Fruit fly (Drosophila melanogaster) whole organism, embryonic: Measurements from ENCODE around the gene CG32642.

Experiments
- B-H2 ChIP-seq: fragments of 200-800 bp; sonication (Bioruptor generic); optimal IDR thresholded peaks from 2 replicates; lab custom pipeline; 2018; ENCODE audit warnings: missing biosample characterization, mild to moderate bottlenecking, missing genetic modification characterization
- Bdp1 ChIP-seq: fragments of 200-800 bp; sonication (Bioruptor generic); optimal IDR thresholded peaks from 3 replicates; lab custom pipeline; 2016; ENCODE audit warnings: missing biosample characterization, missing genetic modification characterization
- CG10654 ChIP-seq: fragments of 200-800 bp; sonication (Bioruptor generic); optimal IDR thresholded peaks from 2 replicates; lab custom pipeline; 2016; ENCODE audit warnings: missing biosample characterization, missing genetic modification characterization
- CG12769 ChIP-seq: fragments of 200-800 bp; sonication (Bioruptor generic); optimal IDR thresholded peaks from 2 replicates; lab custom pipeline; 2019; ENCODE audit warnings: missing biosample characterization, mild to moderate bottlenecking, missing genetic modification characterization, moderate library complexity
- CG13296 ChIP-seq: fragments of 200-800 bp; sonication (Bioruptor generic); optimal IDR thresholded peaks from 3 replicates; lab custom pipeline; 2018; ENCODE audit warnings: missing biosample characterization, mild to moderate bottlenecking, missing genetic modification characterization
- CG1792 ChIP-seq: fragments of 200-800 bp; sonication (Bioruptor generic); optimal IDR thresholded peaks from 2 replicates; lab custom pipeline; 2016; ENCODE audit warnings: missing biosample characterization, missing genetic modification characterization
- CG33557 ChIP-seq: fragments of 200-800 bp; sonication (Bioruptor generic); optimal IDR thresholded peaks from 2 replicates; lab custom pipeline; 2019; ENCODE audit warnings: missing biosample characterization, mild to moderate bottlenecking, missing genetic modification characterization, moderate library complexity
- CG34422 ChIP-seq: fragments of 200-800 bp; sonication (Bioruptor generic); IDR thresholded peaks from 3 replicates; pipeline ENCODE4 v1.3.6; 2022; ENCODE audit warnings: missing biosample characterization, missing genetic modification characterization
- CG3838 ChIP-seq: fragments of 200-800 bp; sonication (Bioruptor generic); optimal IDR thresholded peaks from 3 replicates; lab custom pipeline; 2016; ENCODE audit warnings: missing biosample characterization, missing genetic modification characterization
- CG3995 ChIP-seq: fragments of 200-800 bp; sonication (Bioruptor generic); optimal IDR thresholded peaks from 3 replicates; lab custom pipeline; 2016; ENCODE audit warnings: missing biosample characterization, missing genetic modification characterization
- CG43689 ChIP-seq: fragments of 200-800 bp; sonication (Bioruptor generic); IDR thresholded peaks from 2 replicates; pipeline ENCODE4 v1.3.6; 2022; ENCODE audit warnings: missing biosample characterization, missing genetic modification characterization
- CG4424 ChIP-seq: fragments of 200-800 bp; sonication (Bioruptor generic); optimal IDR thresholded peaks from 3 replicates; lab custom pipeline; 2016; ENCODE audit warnings: missing biosample characterization, missing genetic modification characterization
- CG5245 ChIP-seq: fragments of 200-800 bp; sonication (Bioruptor generic); optimal IDR thresholded peaks from 3 replicates; lab custom pipeline; 2016; ENCODE audit warnings: missing biosample characterization, missing genetic modification characterization
- CG7556 ChIP-seq: fragments of 200-800 bp; sonication (Bioruptor generic); optimal IDR thresholded peaks from 2 replicates; lab custom pipeline; 2017; ENCODE audit warnings: missing biosample characterization, mild to moderate bottlenecking, missing genetic modification characterization
- CG7928 ChIP-seq: fragments of 200-800 bp; sonication (Bioruptor generic); optimal IDR thresholded peaks from 2 replicates; lab custom pipeline; 2017; ENCODE audit warnings: missing biosample characterization, mild to moderate bottlenecking, missing genetic modification characterization
- Dll ChIP-seq: fragments of 200-800 bp; sonication (Bioruptor generic); IDR thresholded peaks from 4 replicates; pipeline ENCODE4 v1.3.6; 2022; ENCODE audit warnings: missing biosample characterization, missing genetic modification characterization; ENCODE audit not compliant: partially characterized antibody
- Hr3 ChIP-seq: fragments of 200-800 bp; sonication (Bioruptor generic); optimal IDR thresholded peaks from 3 replicates; lab custom pipeline; 2016; ENCODE audit warnings: missing biosample characterization, missing genetic modification characterization
- Lhr ChIP-seq: fragments of 200-800 bp; sonication (Bioruptor generic); optimal IDR thresholded peaks from 3 replicates; lab custom pipeline; 2017; ENCODE audit warnings: mild to moderate bottlenecking, missing biosample characterization, missing genetic modification reagents, missing genetic modification characterization
- MTF-1 ChIP-seq: fragments of 200-800 bp; sonication (Bioruptor generic); optimal IDR thresholded peaks from 2 replicates; lab custom pipeline; 2018; ENCODE audit warnings: missing biosample characterization, mild to moderate bottlenecking, missing genetic modification characterization, borderline replicate concordance
- Oaz ChIP-seq: fragments of 200-800 bp; sonication (Bioruptor generic); IDR thresholded peaks from 2 replicates; pipeline ENCODE4 v1.3.6; 2022; ENCODE audit warnings: missing biosample characterization, missing genetic modification characterization
- Oli ChIP-seq: fragments of 200-800 bp; sonication (Bioruptor generic); optimal IDR thresholded peaks from 2 replicates; lab custom pipeline; 2018; ENCODE audit warnings: missing biosample characterization, mild to moderate bottlenecking, missing genetic modification characterization, moderate library complexity
- Rx ChIP-seq: fragments of 200-800 bp; sonication (Bioruptor generic); IDR thresholded peaks from 2 replicates; pipeline ENCODE4 v1.3.6; 2022; ENCODE audit warnings: missing biosample characterization, missing genetic modification characterization
- Spps ChIP-seq: fragments of 200-800 bp; sonication (Bioruptor generic); optimal IDR thresholded peaks from 2 replicates; lab custom pipeline; 2018; ENCODE audit warnings: missing biosample characterization, mild to moderate bottlenecking, missing genetic modification characterization
- Vsx1 ChIP-seq: fragments of 200-800 bp; sonication (Bioruptor generic); optimal IDR thresholded peaks from 2 replicates; lab custom pipeline; 2017; ENCODE audit warnings: missing biosample characterization, mild to moderate bottlenecking, missing genetic modification characterization, missing genetic modification reagents
- br ChIP-seq: fragments of >200 bp; optimal IDR thresholded peaks from 2 replicates; lab custom pipeline; 2017
- cad ChIP-seq: fragments of >200 bp; optimal IDR thresholded peaks from 2 replicates; lab custom pipeline; 2017; ENCODE audit warnings: missing biosample characterization, missing genetic modification characterization
- cas ChIP-seq: fragments of 200-800 bp; sonication (Bioruptor generic); IDR thresholded peaks from 2 replicates; pipeline ENCODE4 v1.3.6; 2022; ENCODE audit warnings: missing biosample characterization, missing genetic modification characterization
- crol ChIP-seq: fragments of 200-800 bp; sonication (Bioruptor generic); IDR thresholded peaks from 2 replicates; pipeline ENCODE4 v1.3.6; 2022; ENCODE audit warnings: missing biosample characterization, missing genetic modification characterization
- cwo ChIP-seq: fragments of 200-800 bp; sonication (Bioruptor generic); optimal IDR thresholded peaks from 3 replicates; lab custom pipeline; 2017; ENCODE audit warnings: missing biosample characterization, missing genetic modification characterization, mild to moderate bottlenecking, moderate library complexity, missing genetic modification reagents
- dimm ChIP-seq: fragments of 200-800 bp; sonication (Bioruptor generic); IDR thresholded peaks from 2 replicates; pipeline ENCODE4 v1.3.6; 2022; ENCODE audit warnings: missing biosample characterization, missing genetic modification characterization
- emc ChIP-seq: fragments of 200-800 bp; sonication (Bioruptor generic); optimal IDR thresholded peaks from 2 replicates; lab custom pipeline; 2016; ENCODE audit warnings: missing biosample characterization, missing genetic modification characterization
- ems ChIP-seq: fragments of 200-800 bp; sonication (Bioruptor generic); optimal IDR thresholded peaks from 3 replicates; lab custom pipeline; 2016; ENCODE audit warnings: missing biosample characterization, missing genetic modification characterization
- fd96Cb ChIP-seq: fragments of 200-800 bp; sonication (Bioruptor generic); optimal IDR thresholded peaks from 2 replicates; lab custom pipeline; 2018; ENCODE audit warnings: missing biosample characterization, mild to moderate bottlenecking, missing genetic modification characterization, moderate library complexity
- ftz-f1 ChIP-seq: fragments of 200-800 bp; sonication (Bioruptor generic); optimal IDR thresholded peaks from 2 replicates; lab custom pipeline; 2016; ENCODE audit warnings: missing biosample characterization, missing genetic modification characterization
- gcm ChIP-seq: fragments of 200-800 bp; sonication (Bioruptor generic); optimal IDR thresholded peaks from 2 replicates; lab custom pipeline; 2019; ENCODE audit warnings: missing biosample characterization, mild to moderate bottlenecking, missing genetic modification characterization, moderate library complexity
- gem ChIP-seq: fragments of 200-800 bp; sonication (Bioruptor generic); optimal IDR thresholded peaks from 2 replicates; lab custom pipeline; 2019; ENCODE audit warnings: missing biosample characterization, mild to moderate bottlenecking, missing genetic modification characterization, moderate library complexity
- lab ChIP-seq: fragments of 200-800 bp; sonication (Bioruptor generic); optimal IDR thresholded peaks from 3 replicates; lab custom pipeline; 2017; ENCODE audit warnings: missing biosample characterization, missing genetic modification characterization, mild to moderate bottlenecking, moderate library complexity, missing genetic modification reagents
- mld ChIP-seq: fragments of 200-800 bp; sonication (Bioruptor generic); IDR thresholded peaks from 3 replicates; pipeline ENCODE4 v1.3.6; 2022; ENCODE audit warnings: missing biosample characterization, missing genetic modification characterization; ENCODE audit not compliant: partially characterized antibody
- nau ChIP-seq: fragments of 200-800 bp; sonication (Bioruptor generic); optimal IDR thresholded peaks from 3 replicates; lab custom pipeline; 2017; ENCODE audit warnings: missing biosample characterization, mild to moderate bottlenecking, missing genetic modification characterization, missing genetic modification reagents
- nmo ChIP-seq: fragments of 200-800 bp; sonication (Bioruptor generic); optimal IDR thresholded peaks from 2 replicates; lab custom pipeline; 2018; ENCODE audit warnings: missing biosample characterization, mild to moderate bottlenecking, missing genetic modification characterization, moderate library complexity
- org-1 ChIP-seq: fragments of 200-800 bp; sonication (Bioruptor generic); optimal IDR thresholded peaks from 2 replicates; lab custom pipeline; 2017; ENCODE audit warnings: missing biosample characterization, missing genetic modification characterization
- phol ChIP-seq: fragments of 200-800 bp; sonication (Bioruptor generic); optimal IDR thresholded peaks from 3 replicates; lab custom pipeline; 2018; ENCODE audit warnings: missing biosample characterization, mild to moderate bottlenecking, missing genetic modification characterization, moderate library complexity
- run ChIP-seq: fragments of 200-800 bp; sonication (Bioruptor generic); optimal IDR thresholded peaks from 3 replicates; lab custom pipeline; 2018; ENCODE audit warnings: missing biosample characterization, mild to moderate bottlenecking, missing genetic modification characterization
- salm ChIP-seq: fragments of 200-800 bp; sonication (Bioruptor generic); optimal IDR thresholded peaks from 2 replicates; lab custom pipeline; 2018; ENCODE audit warnings: missing biosample characterization, mild to moderate bottlenecking, missing genetic modification characterization
- so ChIP-seq: fragments of 200-800 bp; sonication (Bioruptor generic); IDR thresholded peaks from 3 replicates; pipeline ENCODE4 v1.3.6; 2022; ENCODE audit warnings: missing biosample characterization, missing genetic modification characterization
- sr ChIP-seq: fragments of 200-800 bp; sonication (Bioruptor generic); IDR thresholded peaks from 3 replicates; pipeline ENCODE4 v1.3.6; 2022; ENCODE audit warnings: missing biosample characterization, missing genetic modification characterization
- tll ChIP-seq, 2 experiments: fragments of 200-800 bp in 1 of 2; fragments of >200 bp in 1 of 2; sonication (Bioruptor generic) in 1 of 2; optimal IDR thresholded peaks; 2 replicates each; lab custom pipeline; 2017 to 2019; ENCODE audit warnings: missing biosample characterization in 2 of 2, missing genetic modification characterization in 2 of 2, mild to moderate bottlenecking in 1 of 2, moderate library complexity in 1 of 2
- trem ChIP-seq: fragments of 200-800 bp; optimal IDR thresholded peaks from 3 replicates; lab custom pipeline; 2019; ENCODE audit warnings: missing biosample characterization, mild to moderate bottlenecking, missing genetic modification characterization, moderate library complexity
- zf30C ChIP-seq: fragments of 200-800 bp; sonication (Bioruptor generic); optimal IDR thresholded peaks from 3 replicates; lab custom pipeline; 2018; ENCODE audit warnings: missing biosample characterization, mild to moderate bottlenecking, missing genetic modification characterization

CG32642 gene

dm6 chrX:12925426-12926256 is 33.4 kb upstream of the CG32642 start (continued):
- no peak for TF ChIP-seq MTF-1 (GFP tag; lab: Kevin White, UChicago)
- no peak for TF ChIP-seq Vsx1 (GFP tag; lab: Kevin White, UChicago)
- TF ChIP-seq CG43689 (GFP tag; lab: Robert Waterston, UW): no peak
- TF ChIP-seq Hr3 (GFP tag; lab: Kevin White, UChicago): peak; percentile 46
- no peak for TF ChIP-seq CG12769 (tag; lab: Kevin White, UChicago)
- TF ChIP-seq B-H2 (GFP tag; lab: Kevin White, UChicago): no peak
- no peak for TF ChIP-seq tll (GFP tag; optimal IDR thresholded peaks at IDR 0.05; lab: Kevin White, UChicago)
- TF ChIP-seq CG13296 (GFP tag; lab: Kevin White, UChicago): peak; percentile 41
- TF ChIP-seq nmo (GFP tag; lab: Kevin White, UChicago): peak; percentile 57
- TF ChIP-seq CG34422: peak; percentile 69
- TF ChIP-seq Dll (GFP tag; lab: Robert Waterston, UW): no peak
- TF ChIP-seq salm (tag; lab: Kevin White, UChicago): no peak
- no peak for TF ChIP-seq CG1792 (GFP tag; lab: Kevin White, UChicago)
- peak; percentile 56 for TF ChIP-seq org-1
- no peak for TF ChIP-seq run (tag; lab: Kevin White, UChicago)
- 0 out of 2 replicates have a peak, but pooled peaks have one; percentile 30 for TF ChIP-seq Oaz
- TF ChIP-seq ftz-f1 (GFP tag; lab: Kevin White, UChicago): no peak
- TF ChIP-seq crol (GFP tag; lab: Robert Waterston, UW): 0 out of 2 replicates have a peak, but pooled peaks have one; percentile 25
- no peak for TF ChIP-seq sr (GFP tag; lab: Robert Waterston, UW)
- no peak for TF ChIP-seq nau (GFP tag; lab: Kevin White, UChicago)
- TF ChIP-seq gcm (GFP tag; lab: Kevin White, UChicago): no peak
- TF ChIP-seq gem (tag; lab: Kevin White, UChicago): peak; percentile 71
- peak; percentile 85 for TF ChIP-seq CG7556 (GFP tag; lab: Kevin White, UChicago)
- TF ChIP-seq br (lab: Kevin White, UChicago): no peak
- TF ChIP-seq Oli (tag; lab: Kevin White, UChicago): peak; percentile 55
- TF ChIP-seq so: 0 out of 3 replicates have a peak, but pooled peaks have one; percentile 41
- TF ChIP-seq Rx (GFP tag; lab: Robert Waterston, UW): peak; percentile 39; the same call in 1 of the 2 replicates
- peak; percentile 28 for TF ChIP-seq CG10654 (GFP tag; lab: Kevin White, UChicago)
- peak; percentile 1 for TF ChIP-seq CG5245 (GFP tag; lab: Kevin White, UChicago)
- peak; percentile 40 for TF ChIP-seq trem (tag; lab: Kevin White, UChicago)
- TF ChIP-seq zf30C: peak; percentile 79
- no peak for TF ChIP-seq cad (GFP tag; lab: Kevin White, UChicago)
- TF ChIP-seq CG4424: peak; percentile 38
- TF ChIP-seq CG3838 (GFP tag; lab: Kevin White, UChicago): no peak
- TF ChIP-seq CG3995 (GFP tag; lab: Kevin White, UChicago): no peak
- no peak for TF ChIP-seq Lhr (GFP tag; lab: Kevin White, UChicago)
- TF ChIP-seq ems (GFP tag; lab: Kevin White, UChicago): no peak
- TF ChIP-seq CG33557 (GFP tag; lab: Kevin White, UChicago): no peak
- no peak for TF ChIP-seq cas (GFP tag; lab: Robert Waterston, UW)
- TF ChIP-seq mld: no peak
- no peak for TF ChIP-seq Bdp1 (GFP tag; lab: Kevin White, UChicago)
- TF ChIP-seq cwo (GFP tag; lab: Kevin White, UChicago): peak; percentile 69
- TF ChIP-seq dimm: 0 out of 2 replicates have a peak, but pooled peaks have one; percentile 38
- TF ChIP-seq lab (GFP tag; lab: Kevin White, UChicago): peak; percentile 74
- TF ChIP-seq fd96Cb (tag; lab: Kevin White, UChicago): peak; percentile 49
- TF ChIP-seq phol (tag; lab: Kevin White, UChicago): peak; percentile 55
- TF ChIP-seq CG7928 (GFP tag; lab: Kevin White, UChicago): no peak
- TF ChIP-seq emc (GFP tag; lab: Kevin White, UChicago): no peak
- TF ChIP-seq Spps (tag; lab: Kevin White, UChicago): no peak
